Worm (Caenorhabditis elegans): ENCODE data around the gene C14A4.9.

The C14A4.9 gene

ce11 chrII:10607238-10607961 is 8.3 kb downstream of the C14A4.9 start, which contains the start of gene ccm-3 (continued):
- TF ChIP-seq elt-3 (tag; optimal IDR thresholded peaks at IDR 0.05) (no peak), xbp-1 (tag; optimal IDR thresholded peaks at IDR 0.05) (peak; percentile 23), mef-2 (tag; optimal IDR thresholded peaks at IDR 0.05) (no peak), mep-1 (tag; optimal IDR thresholded peaks at IDR 0.05) (no peak), zag-1 (tag; optimal IDR thresholded peaks at IDR 0.05) (no peak), unc-130 (tag; optimal IDR thresholded peaks at IDR 0.05) (no peak), dsc-1 (tag; optimal IDR thresholded peaks at IDR 0.05) (no peak), skn-1 (tag; optimal IDR thresholded peaks at IDR 0.05) (no peak), sup-37 (GFP tag; optimal IDR thresholded peaks at IDR 0.05) (no peak), aly-2 (tag; optimal IDR thresholded peaks at IDR 0.05) (no peak), C34B4.2 (tag; optimal IDR thresholded peaks at IDR 0.05) (no peak), elt-2 (tag; optimal IDR thresholded peaks at IDR 0.05) (no peak), fkh-10 (GFP tag; optimal IDR thresholded peaks at IDR 0.05) (peak; percentile 3), nhr-11 (tag; optimal IDR thresholded peaks at IDR 0.05) (no peak), ceh-8 (GFP tag; optimal IDR thresholded peaks at IDR 0.05) (no peak), swsn-7 (tag; optimal IDR thresholded peaks at IDR 0.05) (no peak), nhr-28 (tag; optimal IDR thresholded peaks at IDR 0.05) (no peak), snu-23 (GFP tag; optimal IDR thresholded peaks at IDR 0.05) (peak; percentile 11), ceh-82 (tag; optimal IDR thresholded peaks at IDR 0.05) (peak in 2 of 3 experiments; percentile 15 to 54), nhr-85 (tag) (no peak), rnt-1 (tag; optimal IDR thresholded peaks at IDR 0.05) (peak; percentile 42), efl-3 (GFP tag; optimal IDR thresholded peaks at IDR 0.05) (no peak), sptf-1 (tag; optimal IDR thresholded peaks at IDR 0.05) (no peak), unc-98 (GFP tag; IDR thresholded peaks at IDR 0.05) (no peak), isw-1 (GFP tag; IDR thresholded peaks at IDR 0.05) (no peak; the same call in 1 of the 2 replicates), nhr-12 (tag; optimal IDR thresholded peaks at IDR 0.05) (no peak), nhr-77 (tag; optimal IDR thresholded peaks at IDR 0.05) (no peak), ama-1 (optimal IDR thresholded peaks at IDR 0.05) (no peak), pax-3 (tag; optimal IDR thresholded peaks at IDR 0.05) (no peak), jun-1 (tag; optimal IDR thresholded peaks at IDR 0.05) (no peak), nhr-20 (tag; optimal IDR thresholded peaks at IDR 0.05) (no peak), snpc-4 (tag; optimal IDR thresholded peaks at IDR 0.05) (no peak), mab-9 (GFP tag; IDR thresholded peaks at IDR 0.05) (no peak), C04F5.9 (tag; optimal IDR thresholded peaks at IDR 0.05) (no peak), aha-1 (tag; optimal IDR thresholded peaks at IDR 0.05) (no peak), lin-35 (GFP tag; optimal IDR thresholded peaks at IDR 0.05) (peak; percentile 46 to 51), pag-3 (tag; optimal IDR thresholded peaks at IDR 0.05; ENCODE audit: borderline replicate concordance, insufficient read depth) (no peak), zip-4 (GFP tag; optimal IDR thresholded peaks at IDR 0.05) (no peak), hpl-2 (GFP tag; optimal IDR thresholded peaks at IDR 0.05) (no peak), lin-14 (GFP tag; optimal IDR thresholded peaks at IDR 0.05) (peak; percentile 63), mdl-1 (tag; optimal IDR thresholded peaks at IDR 0.05) (no peak), egl-13 (tag; optimal IDR thresholded peaks at IDR 0.05) (no peak), hlh-4 (tag; optimal IDR thresholded peaks at IDR 0.05) (no peak)

ce11 chrII:10608821-10609220 is 9.7 kb downstream of the C14A4.9 start:
- TF ChIP-seq efl-1 (optimal IDR thresholded peaks at IDR 0.05) (no peak), efl-1 (GFP tag; optimal IDR thresholded peaks at IDR 0.05 in 1 of 2) (peak in 1 of 2 experiments; percentile 65), lin-35 (GFP tag; optimal IDR thresholded peaks at IDR 0.05) (no peak)

Data from whole organism, L1 larva.